Worm (Caenorhabditis elegans) whole organism, early embryonic: ENCODE results near the gene F12F6.1.

ENCODE experiments used
- B0310.2 ChIP-seq: sonication (generic microtip); optimal IDR thresholded peaks from 2 replicates; lab custom pipeline; 2016; ENCODE audit warnings: mild to moderate bottlenecking, missing genetic modification characterization, missing compliant biosample characterization
- F13C5.2 ChIP-seq: sonication (generic microtip); optimal IDR thresholded peaks from 2 replicates; lab custom pipeline; 2017; ENCODE audit warnings: mild to moderate bottlenecking, missing genetic modification characterization, inconsistent platforms, missing compliant biosample characterization
- aly-1 ChIP-seq: sonication (generic microtip); optimal IDR thresholded peaks from 2 replicates; lab custom pipeline; 2016; ENCODE audit warnings: missing genetic modification characterization, missing compliant biosample characterization
- ama-1 ChIP-seq: fragments of 150-350 bp; optimal IDR thresholded peaks from 2 replicates; lab custom pipeline; 2014
- ets-7 ChIP-seq: sonication (generic microtip); optimal IDR thresholded peaks from 2 replicates; lab custom pipeline; 2016; ENCODE audit warnings: missing genotype, missing genetic modification characterization, missing compliant biosample characterization
- flt-1 ChIP-seq: fragments of 200-800 bp; sonication (Bioruptor generic); IDR thresholded peaks from 2 replicates; pipeline ENCODE4 v1.3.6; 2022; ENCODE audit warnings: missing genetic modification characterization, missing compliant biosample characterization
- pes-1 ChIP-seq: fragments of 200-800 bp; sonication (Bioruptor generic); IDR thresholded peaks from 2 replicates; pipeline ENCODE4 v1.3.6; 2022; ENCODE audit warnings: missing genetic modification reagents, missing genetic modification characterization, missing compliant biosample characterization
- scrt-1 ChIP-seq: fragments of 200-800 bp; sonication (Bioruptor generic); IDR thresholded peaks from 2 replicates; pipeline ENCODE4 v1.3.6; 2022; ENCODE audit warnings: missing genetic modification characterization, missing compliant biosample characterization
- tbx-37 ChIP-seq: fragments of 200-800 bp; sonication (Bioruptor generic); conservative IDR thresholded peaks from 2 replicates; pipeline ENCODE4 v1.3.6; 2022; ENCODE audit warnings: missing genetic modification reagents, missing genetic modification characterization, missing compliant biosample characterization
- tra-4 ChIP-seq: sonication (generic microtip); optimal IDR thresholded peaks from 2 replicates; lab custom pipeline; 2017; ENCODE audit warnings: missing genetic modification characterization, missing compliant biosample characterization

DNA sequence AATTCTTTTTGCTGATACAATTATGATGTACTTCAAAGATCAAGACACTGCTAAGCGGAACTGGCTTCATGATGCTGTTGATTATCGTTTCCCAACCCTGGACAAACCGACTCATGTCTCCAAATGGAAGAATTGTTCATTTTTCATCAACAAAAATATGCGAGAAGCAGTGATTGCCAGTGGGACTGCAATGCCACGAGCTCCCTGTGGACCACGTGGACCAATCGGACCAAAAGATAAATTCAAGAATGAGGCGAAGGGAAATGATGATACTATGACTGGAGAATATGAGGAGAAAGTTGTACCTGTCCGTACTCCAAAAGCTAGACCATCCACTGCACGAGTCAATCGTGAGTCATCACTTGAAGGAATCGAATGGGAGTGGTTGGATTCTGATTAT is 2.7 kb downstream of the F12F6.1 start:
- TF ChIP-seq F13C5.2 (tag; lab: Kevin White, UChicago), result no peak
- TF ChIP-seq ama-1 (lab: Kevin White, UChicago), result no peak
- no peak for TF ChIP-seq tbx-37 (GFP tag; lab: Robert Waterston, UW)
- no peak for TF ChIP-seq flt-1 (GFP tag; lab: Robert Waterston, UW)
- TF ChIP-seq scrt-1, result no peak
- no peak for TF ChIP-seq tra-4 (tag; lab: Kevin White, UChicago)
- no peak for TF ChIP-seq B0310.2
- TF ChIP-seq pes-1 (GFP tag; lab: Robert Waterston, UW), result no peak
- no peak for TF ChIP-seq aly-1
- TF ChIP-seq ets-7, result no peak
